Worm (Caenorhabditis elegans): ENCODE measurements around the gene clec-72.

DNA sequence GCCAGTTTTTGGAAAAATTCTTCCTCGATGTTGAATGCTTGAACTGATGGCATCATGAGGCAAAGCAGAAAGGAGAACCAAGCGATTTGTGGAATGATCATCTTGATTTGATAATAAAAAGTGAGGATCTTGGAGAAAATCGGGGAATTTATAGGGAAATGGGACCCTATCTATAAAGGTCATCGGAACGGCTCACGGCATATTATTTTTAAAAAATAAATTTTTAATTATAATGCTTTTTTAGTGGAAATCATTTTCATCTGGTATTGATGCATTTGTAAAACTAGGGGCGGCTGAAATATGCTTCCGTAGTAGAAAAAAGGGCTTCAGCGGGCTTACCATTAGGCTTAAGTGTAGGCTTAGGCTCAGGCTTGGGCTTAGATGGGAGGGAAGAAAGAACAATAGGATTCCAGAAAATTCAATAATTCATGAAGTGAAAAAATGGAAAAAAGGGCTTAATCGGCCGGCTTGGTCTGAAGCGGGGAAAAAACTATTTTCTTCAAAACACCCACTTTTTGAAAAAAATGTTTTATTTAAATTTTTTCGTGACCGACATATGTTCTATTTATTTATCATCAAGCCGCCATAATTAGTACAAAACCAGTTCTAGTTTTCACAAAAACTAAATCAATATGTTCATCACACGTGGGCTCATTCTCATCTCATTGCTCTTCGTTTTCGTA, 37.0 kb upstream of the clec-72 start, which contains the start of the genes F56D6.22 and F56D6.12:
- no peak for TF ChIP-seq lin-13 (GFP tag; optimal IDR thresholded peaks at IDR 0.05)
- no peak for TF ChIP-seq skn-1 (tag; optimal IDR thresholded peaks at IDR 0.05)
- no peak for TF ChIP-seq mep-1 (tag; optimal IDR thresholded peaks at IDR 0.05)
- TF ChIP-seq saeg-2 (GFP tag; IDR thresholded peaks at IDR 0.05), result no peak
- TF ChIP-seq egl-27 (tag; optimal IDR thresholded peaks at IDR 0.05), result no peak
- no peak for TF ChIP-seq lin-1 (GFP tag; IDR thresholded peaks at IDR 0.05)
- no peak for TF ChIP-seq spr-1 (tag; optimal IDR thresholded peaks at IDR 0.05)
- TF ChIP-seq mxl-3 (GFP tag; optimal IDR thresholded peaks at IDR 0.05), result no peak
- TF ChIP-seq nhr-11 (tag; optimal IDR thresholded peaks at IDR 0.05), result no peak
